Fruit fly (Drosophila melanogaster) whole organism, embryonic: ENCODE data around the gene EMC5.

Experiments
- Asciz ChIP-seq: fragments of 200-800 bp; sonication (Bioruptor generic); optimal IDR thresholded peaks from 2 replicates; lab custom pipeline; 2017; ENCODE audit warnings: missing biosample characterization, mild to moderate bottlenecking, missing genetic modification characterization, missing genetic modification reagents
- Atf3 ChIP-seq: fragments of 200-800 bp; sonication (Bioruptor generic); optimal IDR thresholded peaks from 3 replicates; lab custom pipeline; 2016; ENCODE audit warnings: missing biosample characterization, missing genetic modification characterization
- CG11085 ChIP-seq: fragments of 200-800 bp; sonication (Bioruptor generic); IDR thresholded peaks from 2 replicates; pipeline ENCODE4 v1.3.6; 2022; ENCODE audit warnings: missing biosample characterization, missing genetic modification characterization
- CG11093 ChIP-seq: fragments of 200-800 bp; sonication (Bioruptor generic); IDR thresholded peaks from 3 replicates; pipeline ENCODE4 v1.3.6; 2022; ENCODE audit warnings: missing biosample characterization, missing genetic modification characterization
- CG12744 ChIP-seq: fragments of 200-800 bp; sonication (Bioruptor generic); optimal IDR thresholded peaks from 2 replicates; lab custom pipeline; 2016; ENCODE audit warnings: missing biosample characterization, missing genetic modification characterization
- CG13296 ChIP-seq: fragments of 200-800 bp; sonication (Bioruptor generic); optimal IDR thresholded peaks from 3 replicates; lab custom pipeline; 2018; ENCODE audit warnings: missing biosample characterization, mild to moderate bottlenecking, missing genetic modification characterization
- CG1647 ChIP-seq: fragments of 200-800 bp; sonication (Bioruptor generic); optimal IDR thresholded peaks from 3 replicates; lab custom pipeline; 2016; ENCODE audit warnings: missing biosample characterization, missing genetic modification characterization
- CG18599 ChIP-seq: fragments of 200-800 bp; sonication (Bioruptor generic); optimal IDR thresholded peaks from 3 replicates; lab custom pipeline; 2017; ENCODE audit warnings: missing biosample characterization, missing genetic modification characterization, mild to moderate bottlenecking, moderate library complexity, missing genetic modification reagents
- CG2199 ChIP-seq: fragments of 200-800 bp; sonication (Bioruptor generic); IDR thresholded peaks from 3 replicates; pipeline ENCODE4 v1.3.6; 2022; ENCODE audit warnings: missing biosample characterization, missing genetic modification characterization
- CG31224 ChIP-seq: fragments of 200-800 bp; sonication (Bioruptor generic); IDR thresholded peaks from 2 replicates; pipeline ENCODE4 v1.3.6; 2022; ENCODE audit warnings: missing biosample characterization, missing genetic modification characterization
- CG42726 ChIP-seq: fragments of 200-800 bp; sonication (Bioruptor generic); IDR thresholded peaks from 2 replicates; pipeline ENCODE4 v1.3.6; 2022; ENCODE audit warnings: missing biosample characterization, missing genetic modification characterization; ENCODE audit not compliant: partially characterized antibody
- CG4282 ChIP-seq: fragments of 200-800 bp; sonication (Bioruptor generic); optimal IDR thresholded peaks from 2 replicates; lab custom pipeline; 2016; ENCODE audit warnings: missing biosample characterization, missing genetic modification characterization
- CG8089 ChIP-seq: fragments of 200-800 bp; sonication (Bioruptor generic); optimal IDR thresholded peaks from 3 replicates; lab custom pipeline; 2016; ENCODE audit warnings: missing biosample characterization, missing genetic modification characterization
- CG8765 ChIP-seq: fragments of 200-800 bp; sonication (Bioruptor generic); IDR thresholded peaks from 2 replicates; pipeline ENCODE4 v1.3.6; 2022; ENCODE audit warnings: missing biosample characterization, missing genetic modification characterization
- CG9215 ChIP-seq: fragments of 200-800 bp; sonication (Bioruptor generic); IDR thresholded peaks from 2 replicates; pipeline ENCODE4 v1.3.6; 2022; ENCODE audit warnings: missing biosample characterization, missing genetic modification characterization
- CG9727 ChIP-seq: fragments of 200-800 bp; sonication (Bioruptor generic); optimal IDR thresholded peaks from 3 replicates; lab custom pipeline; 2017; ENCODE audit warnings: missing biosample characterization, mild to moderate bottlenecking, missing genetic modification characterization
- CTCF ChIP-seq: fragments of 200-800 bp; sonication (Bioruptor generic); optimal IDR thresholded peaks from 2 replicates; lab custom pipeline; 2017; ENCODE audit warnings: missing biosample characterization, mild to moderate bottlenecking, missing genetic modification characterization, moderate library complexity
- Dip2 ChIP-seq: fragments of 200-800 bp; sonication (Bioruptor generic); IDR thresholded peaks from 2 replicates; pipeline ENCODE4 v1.3.6; 2022; ENCODE audit warnings: missing biosample characterization, missing genetic modification characterization
- Ets65A ChIP-seq: fragments of 200-800 bp; sonication (Bioruptor generic); peaks from one replicate; lab custom pipeline; 2016; ENCODE audit warnings: missing biosample characterization, missing genetic modification characterization
- GATAe ChIP-seq: fragments of 200-800 bp; sonication (Bioruptor generic); conservative IDR thresholded peaks from 2 replicates; pipeline ENCODE4 v1.3.6; 2022; ENCODE audit warnings: missing biosample characterization, missing genetic modification characterization
- HLH54F ChIP-seq: fragments of 200-800 bp; sonication (Bioruptor generic); optimal IDR thresholded peaks from 3 replicates; lab custom pipeline; 2016; ENCODE audit warnings: missing biosample characterization, missing genetic modification characterization
- Sox102F ChIP-seq: fragments of 200-800 bp; sonication (Bioruptor generic); optimal IDR thresholded peaks from 2 replicates; lab custom pipeline; 2018; ENCODE audit warnings: missing biosample characterization, mild to moderate bottlenecking, missing genetic modification characterization, moderate library complexity
- Sry-δ ChIP-seq: fragments of 200-800 bp; sonication (Bioruptor generic); optimal IDR thresholded peaks from 2 replicates; lab custom pipeline; 2016; ENCODE audit warnings: missing biosample characterization, missing genetic modification characterization
- YL-1 ChIP-seq: fragments of 200-800 bp; sonication (Bioruptor generic); optimal IDR thresholded peaks from 3 replicates; lab custom pipeline; 2017; ENCODE audit warnings: missing biosample characterization, mild to moderate bottlenecking, missing genetic modification characterization
- amos ChIP-seq: fragments of 200-800 bp; sonication (Bioruptor generic); IDR thresholded peaks from 2 replicates; pipeline ENCODE4 v1.3.6; 2022; ENCODE audit warnings: missing biosample characterization, missing genetic modification characterization; ENCODE audit not compliant: partially characterized antibody
- ase ChIP-seq: fragments of 200-800 bp; sonication (Bioruptor generic); IDR thresholded peaks from 3 replicates; pipeline ENCODE4 v1.3.6; 2022; ENCODE audit warnings: missing biosample characterization, missing genetic modification characterization
- chn ChIP-seq: fragments of 200-800 bp; sonication (Bioruptor generic); optimal IDR thresholded peaks from 2 replicates; lab custom pipeline; 2016; ENCODE audit warnings: missing biosample characterization, missing genetic modification characterization
- cwo ChIP-seq: fragments of 200-800 bp; sonication (Bioruptor generic); optimal IDR thresholded peaks from 3 replicates; lab custom pipeline; 2017; ENCODE audit warnings: missing biosample characterization, missing genetic modification characterization, mild to moderate bottlenecking, moderate library complexity, missing genetic modification reagents
- disco-r ChIP-seq: fragments of 200-800 bp; sonication (Bioruptor generic); optimal IDR thresholded peaks from 2 replicates; lab custom pipeline; 2016; ENCODE audit warnings: missing biosample characterization, missing genetic modification characterization
- dm ChIP-seq: fragments of 200-800 bp; sonication (Bioruptor generic); optimal IDR thresholded peaks from 3 replicates; lab custom pipeline; 2016; ENCODE audit warnings: missing biosample characterization, missing genetic modification characterization
- dmrt11E ChIP-seq: fragments of 200-800 bp; sonication (Bioruptor generic); optimal IDR thresholded peaks from 3 replicates; lab custom pipeline; 2018; ENCODE audit warnings: missing biosample characterization, mild to moderate bottlenecking, missing genetic modification characterization, moderate library complexity
- emc ChIP-seq: fragments of 200-800 bp; sonication (Bioruptor generic); optimal IDR thresholded peaks from 2 replicates; lab custom pipeline; 2016; ENCODE audit warnings: missing biosample characterization, missing genetic modification characterization
- fd102C ChIP-seq: fragments of 200-800 bp; sonication (Bioruptor generic); optimal IDR thresholded peaks from 2 replicates; lab custom pipeline; 2018; ENCODE audit warnings: missing biosample characterization, mild to moderate bottlenecking, missing genetic modification characterization, moderate library complexity
- fd96Cb ChIP-seq: fragments of 200-800 bp; sonication (Bioruptor generic); optimal IDR thresholded peaks from 2 replicates; lab custom pipeline; 2018; ENCODE audit warnings: missing biosample characterization, mild to moderate bottlenecking, missing genetic modification characterization, moderate library complexity
- fru ChIP-seq: fragments of >200 bp; optimal IDR thresholded peaks from 2 replicates; lab custom pipeline; 2017
- gem ChIP-seq: fragments of 200-800 bp; sonication (Bioruptor generic); optimal IDR thresholded peaks from 2 replicates; lab custom pipeline; 2019; ENCODE audit warnings: missing biosample characterization, mild to moderate bottlenecking, missing genetic modification characterization, moderate library complexity
- grau ChIP-seq: fragments of 200-800 bp; optimal IDR thresholded peaks from 3 replicates; lab custom pipeline; 2019; ENCODE audit warnings: missing biosample characterization, mild to moderate bottlenecking, missing genetic modification characterization, moderate library complexity
- gsb ChIP-seq: fragments of 200-800 bp; sonication (Bioruptor generic); IDR thresholded peaks from 2 replicates; pipeline ENCODE4 v1.3.6; 2022; ENCODE audit warnings: missing biosample characterization, missing genetic modification characterization
- gsb-n ChIP-seq: fragments of 200-800 bp; sonication (Bioruptor generic); optimal IDR thresholded peaks from 3 replicates; lab custom pipeline; 2018; ENCODE audit warnings: missing biosample characterization, mild to moderate bottlenecking, missing genetic modification characterization
- ham ChIP-seq: fragments of 200-800 bp; sonication (Bioruptor generic); IDR thresholded peaks from 2 replicates; pipeline ENCODE4 v1.3.6; 2022; ENCODE audit warnings: missing biosample characterization, missing genetic modification characterization
- jumu ChIP-seq: fragments of 200-800 bp; sonication (Bioruptor generic); optimal IDR thresholded peaks from 3 replicates; lab custom pipeline; 2016; ENCODE audit warnings: missing biosample characterization, missing genetic modification characterization
- ken ChIP-seq: fragments of 200-800 bp; sonication (Bioruptor generic); IDR thresholded peaks from 3 replicates; pipeline ENCODE4 v1.3.6; 2022; ENCODE audit warnings: missing biosample characterization, missing genetic modification characterization
- mld ChIP-seq: fragments of 200-800 bp; sonication (Bioruptor generic); IDR thresholded peaks from 3 replicates; pipeline ENCODE4 v1.3.6; 2022; ENCODE audit warnings: missing biosample characterization, missing genetic modification characterization; ENCODE audit not compliant: partially characterized antibody
- nerfin-1 ChIP-seq: fragments of 200-800 bp; sonication (Bioruptor generic); optimal IDR thresholded peaks from 3 replicates; lab custom pipeline; 2019; ENCODE audit warnings: missing biosample characterization, mild to moderate bottlenecking, missing genetic modification characterization, moderate library complexity
- sens ChIP-seq: fragments of 200-800 bp; sonication (Bioruptor generic); peaks from one replicate; lab custom pipeline; 2016; ENCODE audit warnings: missing biosample characterization, missing genetic modification characterization
- trh ChIP-seq: fragments of 200-800 bp; sonication (Bioruptor generic); optimal IDR thresholded peaks from 2 replicates; lab custom pipeline; 2016; ENCODE audit warnings: missing biosample characterization, missing genetic modification characterization
- twi ChIP-seq: fragments of 200-800 bp; optimal IDR thresholded peaks from 2 replicates; lab custom pipeline; 2019; ENCODE audit warnings: missing biosample characterization, mild to moderate bottlenecking, missing genetic modification characterization, moderate library complexity
- usp ChIP-seq: fragments of >200 bp; optimal IDR thresholded peaks from 2 replicates; lab custom pipeline; 2017; ENCODE audit warnings: missing biosample characterization, missing genetic modification characterization
- wek ChIP-seq: fragments of 200-800 bp; sonication (Bioruptor generic); optimal IDR thresholded peaks from 3 replicates; lab custom pipeline; 2018; ENCODE audit warnings: missing biosample characterization, mild to moderate bottlenecking, missing genetic modification characterization, moderate library complexity
- zen ChIP-seq: fragments of 200-800 bp; sonication (Bioruptor generic); optimal IDR thresholded peaks from 3 replicates; lab custom pipeline; 2018; ENCODE audit warnings: missing biosample characterization, mild to moderate bottlenecking, missing genetic modification characterization, moderate library complexity

Gene EMC5

DNA sequence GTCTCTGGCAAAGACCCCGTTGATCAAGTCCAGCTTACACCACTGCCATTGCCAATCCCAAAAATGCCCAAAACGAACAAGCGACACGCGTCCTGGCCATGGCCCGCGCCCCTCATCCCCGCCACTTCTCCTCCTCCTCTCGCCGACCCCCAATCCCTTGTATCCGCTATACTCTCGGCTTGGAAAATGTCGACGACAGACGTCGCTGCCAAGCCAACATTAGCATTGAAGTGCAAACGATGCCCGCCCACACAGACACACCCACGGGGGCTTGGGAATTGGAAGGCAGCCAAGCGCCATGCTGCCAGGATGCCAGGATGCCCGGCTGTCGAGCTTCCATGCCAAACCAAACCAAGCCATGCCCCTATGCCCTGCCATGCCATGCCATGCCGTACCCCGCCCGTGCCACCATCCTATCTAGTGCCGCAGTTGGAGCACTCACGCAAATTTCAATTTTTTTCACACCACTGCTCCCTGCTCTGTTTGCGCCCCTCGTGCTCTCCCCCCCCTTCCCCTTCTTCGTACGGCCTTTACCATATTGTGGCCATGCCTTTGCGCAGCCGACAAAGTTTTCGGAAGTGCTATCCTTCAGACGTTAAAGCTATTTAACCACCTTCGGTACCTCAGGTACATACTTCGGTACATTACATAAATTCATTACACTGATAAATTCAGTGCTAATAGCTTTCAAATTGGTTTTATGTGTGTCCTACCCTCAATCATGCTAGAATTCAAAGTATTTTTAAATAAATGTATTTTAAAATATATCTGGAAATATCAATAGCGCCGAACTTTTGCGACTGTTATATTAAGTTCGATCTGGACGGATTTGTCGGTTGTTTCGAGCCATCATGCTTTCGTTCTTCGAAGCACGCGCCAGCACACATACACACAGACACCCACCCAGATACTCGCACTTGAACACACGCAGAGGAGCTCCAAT, 34.0 kb downstream of the EMC5 start (continued):
- peak; percentile 91 for TF ChIP-seq CG18599 (GFP tag; lab: Kevin White, UChicago)
- TF ChIP-seq sens (GFP tag; lab: Kevin White, UChicago) = peak; percentile 95
- 0 out of 2 replicates have a peak, but pooled peaks have one; percentile 35 for TF ChIP-seq gsb
- no peak for TF ChIP-seq CG8765 (GFP tag; lab: Robert Waterston, UW)
- 0 out of 2 replicates have a peak, but pooled peaks have one; percentile 23 for TF ChIP-seq amos
- TF ChIP-seq dm (GFP tag; lab: Kevin White, UChicago) = no peak
- no peak for TF ChIP-seq CG4282 (GFP tag; lab: Kevin White, UChicago)
- no peak for TF ChIP-seq disco-r (GFP tag; lab: Kevin White, UChicago)
- no peak for TF ChIP-seq Atf3 (GFP tag; lab: Kevin White, UChicago)
- peak; percentile 8 for TF ChIP-seq YL-1 (GFP tag; lab: Kevin White, UChicago)
- peak; percentile 82 for TF ChIP-seq cwo (GFP tag; lab: Kevin White, UChicago)
- TF ChIP-seq gsb-n (tag; lab: Kevin White, UChicago) = peak; percentile 65
- TF ChIP-seq CG9727 (GFP tag; lab: Kevin White, UChicago) = peak; percentile 74
- no peak for TF ChIP-seq Sry-δ (GFP tag; lab: Kevin White, UChicago)
- no peak for TF ChIP-seq CG31224 (GFP tag; lab: Robert Waterston, UW)
- TF ChIP-seq HLH54F (GFP tag; lab: Kevin White, UChicago) = peak; percentile 51
- TF ChIP-seq CG1647 (GFP tag; lab: Kevin White, UChicago) = no peak
- TF ChIP-seq grau (tag; lab: Kevin White, UChicago) = peak; percentile 86
- TF ChIP-seq CG12744 (GFP tag; lab: Kevin White, UChicago) = no peak
- peak; percentile 73 for TF ChIP-seq fd96Cb (tag; lab: Kevin White, UChicago)
- peak; percentile 63 for TF ChIP-seq nerfin-1
- TF ChIP-seq GATAe = no peak
- no peak for TF ChIP-seq fru
- TF ChIP-seq CG8089 (GFP tag; lab: Kevin White, UChicago) = peak; percentile 13
- 0 out of 2 replicates have a peak, but pooled peaks have one; percentile 25 for TF ChIP-seq CG11085 (GFP tag; lab: Robert Waterston, UW)
- no peak for TF ChIP-seq Ets65A
- peak; percentile 84 for TF ChIP-seq Sox102F (GFP tag; lab: Kevin White, UChicago)
- no peak for TF ChIP-seq Dip2 (GFP tag; lab: Robert Waterston, UW)
- no peak for TF ChIP-seq ase
- TF ChIP-seq CG42726 = no peak
- TF ChIP-seq wek (GFP tag; lab: Kevin White, UChicago) = no peak
- TF ChIP-seq Asciz (GFP tag; lab: Kevin White, UChicago) = peak; percentile 72
- peak; percentile 55 for TF ChIP-seq dmrt11E (tag; lab: Kevin White, UChicago)
- peak; percentile 49; the same call in 1 of the 2 replicates for TF ChIP-seq CG9215
- TF ChIP-seq gem (tag; lab: Kevin White, UChicago) = peak; percentile 90
- TF ChIP-seq CTCF (GFP tag; lab: Kevin White, UChicago) = no peak
- peak; percentile 68; the same call in 1 of the 3 replicates for TF ChIP-seq ken (GFP tag; lab: Robert Waterston, UW)
- no peak for TF ChIP-seq emc
- peak; percentile 49 for TF ChIP-seq chn (GFP tag; lab: Kevin White, UChicago)
- TF ChIP-seq ham (GFP tag; lab: Robert Waterston, UW) = no peak
- TF ChIP-seq jumu (GFP tag; lab: Kevin White, UChicago) = peak; percentile 37
- no peak for TF ChIP-seq trh (GFP tag; lab: Kevin White, UChicago)
- TF ChIP-seq CG2199 (GFP tag; lab: Robert Waterston, UW) = 0 out of 3 replicates have a peak, but pooled peaks have one; percentile 43
- TF ChIP-seq fd102C (GFP tag; lab: Kevin White, UChicago) = no peak
- peak; percentile 4 for TF ChIP-seq zen (tag; lab: Kevin White, UChicago)
- TF ChIP-seq twi = peak; percentile 80
- no peak for TF ChIP-seq usp (GFP tag; lab: Kevin White, UChicago)
- TF ChIP-seq CG13296 (GFP tag; lab: Kevin White, UChicago) = peak; percentile 80
- TF ChIP-seq CG11093 (GFP tag; lab: Robert Waterston, UW) = peak; percentile 60; the same call in 1 of the 3 replicates
- TF ChIP-seq mld (GFP tag; lab: Robert Waterston, UW) = no peak
